Fruit fly (Drosophila melanogaster) S2 (cell line): Measurements from ENCODE around the gene Mettl4.

Experiments
- CG8478 ChIP-seq: fragments of >200 bp; optimal IDR thresholded peaks from 2 replicates; lab custom pipeline; 2018
- CTCF ChIP-seq, 2 experiments: fragments of >200 bp; optimal IDR thresholded peaks; 2 replicates each; lab custom pipeline; 2018

- TF ChIP-seq CG8478 (lab: Kevin White, UChicago) (no peak), CTCF (optimal IDR thresholded peaks at IDR 0.05; lab: Kevin White, UChicago) (no peak)
These were observed 4.1 kb upstream of the Mettl4 start for dm6 chr3R:16655000-16655493.
